Fruit fly (Drosophila melanogaster): ENCODE results near the gene CG14397.

CG14397 gene

DNA sequence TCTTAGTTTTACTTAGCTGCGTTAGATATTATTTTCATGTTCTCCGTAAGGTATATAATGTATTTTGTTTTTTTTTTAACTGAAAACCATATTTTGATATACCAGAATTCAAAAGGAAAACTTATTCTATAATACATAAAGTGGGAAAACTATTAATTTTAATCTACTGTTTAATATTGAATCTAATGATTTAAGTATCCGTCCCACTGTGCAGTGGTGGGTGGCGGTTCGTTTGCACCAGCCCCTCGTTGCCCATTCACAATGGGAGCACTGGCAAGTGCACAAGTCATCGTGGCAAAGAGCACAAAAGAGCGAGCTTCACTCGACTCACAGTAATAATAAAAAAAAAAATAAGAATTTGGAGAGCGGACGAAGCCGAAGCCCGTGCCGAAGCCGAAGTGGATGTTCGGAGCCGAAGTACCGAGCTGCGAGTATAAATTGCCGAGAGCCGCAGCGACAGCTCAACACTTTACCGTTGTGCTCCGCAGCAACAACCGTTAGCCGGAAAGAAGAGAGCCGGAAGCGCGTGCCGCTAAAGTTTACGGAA lies 5.5 kb downstream of the CG14397 start, which contains the start of gene CG34136 (continued):
- TF ChIP-seq Lpt (GFP tag; optimal IDR thresholded peaks at IDR 0.05) = peak; percentile 27
- TF ChIP-seq esn (GFP tag; optimal IDR thresholded peaks at IDR 0.05) = peak; percentile 42
- peak; percentile 3 for TF ChIP-seq cyc (GFP tag; optimal IDR thresholded peaks at IDR 0.05)
- peak; percentile 53 for TF ChIP-seq CG10669 (GFP tag; optimal IDR thresholded peaks at IDR 0.05)
- TF ChIP-seq fkh (GFP tag; optimal IDR thresholded peaks at IDR 0.05) = no peak
- no peak for TF ChIP-seq fd59A (GFP tag; optimal IDR thresholded peaks at IDR 0.05)
- TF ChIP-seq net (GFP tag; optimal IDR thresholded peaks at IDR 0.05) = peak; percentile 71
- peak; percentile 61 for TF ChIP-seq Met (GFP tag; optimal IDR thresholded peaks at IDR 0.05)

DNA sequence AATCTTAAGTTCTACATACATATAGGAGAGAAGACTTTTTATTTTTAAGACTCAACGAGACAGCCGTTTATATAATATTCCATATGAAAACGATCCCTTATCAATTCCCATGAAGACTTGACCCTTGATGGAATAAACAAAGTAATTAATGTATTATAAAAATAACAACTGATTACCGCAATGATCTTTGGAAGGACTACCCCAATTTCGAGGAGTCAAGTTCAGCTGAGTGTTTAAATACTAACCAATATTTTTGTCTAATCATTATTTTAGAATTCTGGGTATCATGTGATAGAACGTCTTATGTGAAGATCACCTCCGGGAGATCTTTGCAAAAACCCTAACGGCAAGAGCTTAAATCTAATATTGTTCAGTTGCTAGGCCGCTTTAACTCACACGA lies 6.8 kb downstream of the CG14397 start:
- TF ChIP-seq Ets21C (GFP tag; optimal IDR thresholded peaks at IDR 0.05) (no peak), dac (GFP tag; optimal IDR thresholded peaks at IDR 0.05) (no peak), Hr4 (GFP tag; optimal IDR thresholded peaks at IDR 0.05) (no peak), svp (GFP tag) (peak; percentile 96), Eip78C (GFP tag) (peak; percentile 17), Eip93F (GFP tag; optimal IDR thresholded peaks at IDR 0.05) (no peak), Gug (GFP tag; IDR thresholded peaks at IDR 0.05) (no peak), CG3919 (GFP tag; optimal IDR thresholded peaks at IDR 0.05) (no peak), vri (GFP tag; optimal IDR thresholded peaks at IDR 0.05) (peak; percentile 33), CG1621 (tag; optimal IDR thresholded peaks at IDR 0.05) (no peak), Ets96B (tag; optimal IDR thresholded peaks at IDR 0.05) (no peak), spab (GFP tag; optimal IDR thresholded peaks at IDR 0.05) (no peak), cyc (GFP tag; optimal IDR thresholded peaks at IDR 0.05) (no peak), Blimp-1 (GFP tag; optimal IDR thresholded peaks at IDR 0.05) (no peak), fkh (GFP tag; optimal IDR thresholded peaks at IDR 0.05) (no peak), Hr38 (GFP tag; optimal IDR thresholded peaks at IDR 0.05) (no peak), CG8119 (GFP tag; IDR thresholded peaks at IDR 0.05) (no peak)

DNA sequence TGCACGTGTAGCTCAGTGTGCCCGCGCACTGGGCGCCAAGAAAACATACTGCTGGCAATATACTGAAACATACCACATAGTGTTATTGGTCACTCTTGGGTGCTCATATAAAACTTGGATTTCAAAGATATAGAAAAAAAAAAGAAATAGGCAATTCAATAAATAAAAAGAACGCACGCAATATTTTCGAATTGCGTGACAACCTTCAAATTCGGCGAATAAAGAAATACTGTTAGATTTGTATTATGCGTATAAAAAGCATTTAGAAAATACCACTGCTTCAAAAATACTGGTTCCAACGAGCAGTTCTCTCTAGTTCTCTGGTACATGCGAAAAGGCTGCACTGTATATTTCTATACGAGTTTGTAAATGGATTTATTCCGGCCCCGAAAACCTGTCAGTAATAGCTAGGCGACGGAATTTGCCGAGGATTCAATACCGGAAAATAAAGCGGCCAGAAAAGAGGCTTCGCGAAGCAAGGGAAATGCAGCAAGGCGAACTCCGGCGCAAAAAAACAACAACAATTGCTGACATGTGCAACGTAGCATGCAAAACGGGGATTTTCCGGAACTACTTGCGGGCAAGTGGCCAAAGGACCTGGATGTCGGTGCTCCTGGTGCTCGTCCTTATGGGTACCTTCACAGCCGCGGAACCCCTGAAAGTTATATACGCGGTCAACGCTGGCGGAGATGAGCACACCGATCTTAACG lies 11.5 kb downstream of the CG14397 start, which contains the start of gene CG9257:
Gene CG9257, plus strand, starts transcription at position 345 of the 710 bp plus-strand sequence.
- peak; percentile 12 for TF ChIP-seq pdm3 (GFP tag; optimal IDR thresholded peaks at IDR 0.05)
- no peak for TF ChIP-seq CG6276 (GFP tag; optimal IDR thresholded peaks at IDR 0.05)
- no peak for TF ChIP-seq CG6854 (GFP tag; optimal IDR thresholded peaks at IDR 0.05)
- no peak for TF ChIP-seq CG3919 (GFP tag; optimal IDR thresholded peaks at IDR 0.05)
- TF ChIP-seq CG8319 (GFP tag; optimal IDR thresholded peaks at IDR 0.05) = no peak
- TF ChIP-seq CG10669 (GFP tag; optimal IDR thresholded peaks at IDR 0.05) = no peak
- no peak for TF ChIP-seq Hr38 (GFP tag; optimal IDR thresholded peaks at IDR 0.05)
- peak; percentile 20 for TF ChIP-seq Hr39 (GFP tag; optimal IDR thresholded peaks at IDR 0.05)
- TF ChIP-seq eg (GFP tag; IDR thresholded peaks at IDR 0.05) = no peak
- TF ChIP-seq fkh (GFP tag; optimal IDR thresholded peaks at IDR 0.05) = no peak
- no peak for TF ChIP-seq lz (GFP tag; optimal IDR thresholded peaks at IDR 0.05)
- TF ChIP-seq CG11762 (GFP tag; optimal IDR thresholded peaks at IDR 0.05; ENCODE audit: insufficient read depth) = no peak
- no peak for TF ChIP-seq CG34406 (GFP tag; optimal IDR thresholded peaks at IDR 0.05)
- no peak for TF ChIP-seq Ets21C (GFP tag; optimal IDR thresholded peaks at IDR 0.05)
- TF ChIP-seq esn (GFP tag; optimal IDR thresholded peaks at IDR 0.05) = peak; percentile 48
- no peak for TF ChIP-seq net (GFP tag; optimal IDR thresholded peaks at IDR 0.05)
- no peak for TF ChIP-seq CG11902 (GFP tag; optimal IDR thresholded peaks at IDR 0.05)
- TF ChIP-seq CG4318 (GFP tag; optimal IDR thresholded peaks at IDR 0.05) = no peak
- TF ChIP-seq ss (GFP tag; optimal IDR thresholded peaks at IDR 0.05) = no peak
- no peak for TF ChIP-seq Met (GFP tag; optimal IDR thresholded peaks at IDR 0.05)
- TF ChIP-seq CG1621 (tag; optimal IDR thresholded peaks at IDR 0.05) = peak; percentile 40
- TF ChIP-seq Smox (GFP tag; optimal IDR thresholded peaks at IDR 0.05) = no peak
- TF ChIP-seq CG31627 (GFP tag; optimal IDR thresholded peaks at IDR 0.05) = peak; percentile 13
- TF ChIP-seq Eip78C (GFP tag) = peak; percentile 24
- no peak for TF ChIP-seq fd59A (GFP tag; optimal IDR thresholded peaks at IDR 0.05)
- peak; percentile 3 for TF ChIP-seq CG10631 (GFP tag; optimal IDR thresholded peaks at IDR 0.05)
- TF ChIP-seq Sox14 (GFP tag; optimal IDR thresholded peaks at IDR 0.05) = peak; percentile 18
- no peak for TF ChIP-seq cyc (GFP tag; optimal IDR thresholded peaks at IDR 0.05)
